Worm (Caenorhabditis elegans) whole organism, L4 larva: Measurements from ENCODE around the gene srt-11.

Experiments
- D1046.2 ChIP-seq: fragments of 200-800 bp; sonication (Bioruptor generic); IDR thresholded peaks from 2 replicates; pipeline ENCODE4 v1.3.6; 2022; ENCODE audit warnings: missing genetic modification characterization, missing compliant biosample characterization
- F10B5.3 ChIP-seq: sonication (generic microtip); optimal IDR thresholded peaks from 2 replicates; lab custom pipeline; 2016; ENCODE audit warnings: mild to moderate bottlenecking, missing genetic modification characterization, missing compliant biosample characterization
- F26F4.8 ChIP-seq: fragments of 200-800 bp; sonication (Bioruptor generic); conservative IDR thresholded peaks from 2 replicates; pipeline ENCODE4 v1.3.6; 2022; ENCODE audit warnings: missing genetic modification characterization, missing compliant biosample characterization
- F49E8.2 ChIP-seq: sonication (generic microtip); optimal IDR thresholded peaks from 2 replicates; lab custom pipeline; 2016; ENCODE audit warnings: missing compliant biosample characterization, mild to moderate bottlenecking, missing genetic modification characterization, borderline replicate concordance
- T20F7.1 ChIP-seq: fragments of 200-800 bp; sonication (Bioruptor generic); optimal IDR thresholded peaks from 2 replicates; lab custom pipeline; 2018; ENCODE audit warnings: mild to moderate bottlenecking, missing genetic modification characterization, missing compliant biosample characterization
- Y48G9A.11 ChIP-seq: fragments of 200-800 bp; sonication (Bioruptor generic); IDR thresholded peaks from 2 replicates; pipeline ENCODE4 v1.3.6; 2022; ENCODE audit warnings: missing genetic modification reagents, missing genetic modification characterization, missing compliant biosample characterization
- Y5F2A.4 ChIP-seq: fragments of 200-800 bp; sonication (Bioruptor generic); optimal IDR thresholded peaks from 2 replicates; lab custom pipeline; 2018; ENCODE audit warnings: mild to moderate bottlenecking, missing genetic modification characterization, missing compliant biosample characterization
- aha-1 ChIP-seq: fragments of 150-350 bp; peaks from one replicate; lab custom pipeline; 2014; ENCODE audit warnings: missing biosample characterization, missing genetic modification characterization
- aly-2 ChIP-seq: sonication (generic microtip); optimal IDR thresholded peaks from 2 replicates; lab custom pipeline; 2018; ENCODE audit warnings: missing biosample characterization, missing genetic modification characterization
- arid-1 ChIP-seq: fragments of 200-800 bp; sonication (Bioruptor generic); conservative IDR thresholded peaks from 2 replicates; pipeline ENCODE4 v1.3.6; 2022; ENCODE audit warnings: missing genetic modification reagents, missing genetic modification characterization, missing compliant biosample characterization
- attf-4 ChIP-seq: sonication (generic microtip); optimal IDR thresholded peaks from 3 replicates; lab custom pipeline; 2017; ENCODE audit warnings: missing biosample characterization, missing genetic modification characterization
- ceh-44 ChIP-seq: fragments of 200-800 bp; sonication (Bioruptor generic); IDR thresholded peaks from 2 replicates; pipeline ENCODE4 v1.3.6; 2022; ENCODE audit warnings: missing genetic modification reagents, missing genetic modification characterization, missing compliant biosample characterization
- ces-1 ChIP-seq: fragments of 150-350 bp; sonication (generic microtip); optimal IDR thresholded peaks from 4 replicates; lab custom pipeline; 2014; ENCODE audit warnings: missing biosample characterization, missing genetic modification reagents, missing genetic modification characterization
- ctbp-1 ChIP-seq: fragments of 200-800 bp; sonication (Bioruptor generic); IDR thresholded peaks from 2 replicates; pipeline ENCODE4 v1.3.6; 2022; ENCODE audit warnings: missing genetic modification reagents, missing genetic modification characterization, missing compliant biosample characterization
- daf-16 ChIP-seq, 3 experiments: sonication (generic microtip); optimal IDR thresholded peaks; 2 replicates each; lab custom pipeline; 2016 to 2017; ENCODE audit warnings: missing genetic modification characterization in 3 of 3, missing genetic modification reagents in 3 of 3, mild to moderate bottlenecking in 2 of 3, missing compliant biosample characterization in 2 of 3, missing biosample characterization in 1 of 3, moderate library complexity in 1 of 3
- dve-1 ChIP-seq: sonication (generic microtip); optimal IDR thresholded peaks from 2 replicates; lab custom pipeline; 2017; ENCODE audit warnings: antibody characterized with exemption, mild to moderate bottlenecking, missing genetic modification characterization, missing compliant biosample characterization; ENCODE audit not compliant: insufficient read depth
- egl-27 ChIP-seq: sonication (generic microtip); optimal IDR thresholded peaks from 3 replicates; lab custom pipeline; 2017; ENCODE audit warnings: missing biosample characterization, missing genetic modification reagents, missing genetic modification characterization
- fos-1 ChIP-seq: fragments of 150-350 bp; optimal IDR thresholded peaks from 2 replicates; lab custom pipeline; 2014; ENCODE audit warnings: missing biosample characterization, missing genetic modification characterization
- hmg-1.1 ChIP-seq: fragments of 200-800 bp; sonication (Bioruptor generic); IDR thresholded peaks from 2 replicates; pipeline ENCODE4 v1.3.6; 2022; ENCODE audit warnings: missing genetic modification reagents, missing genetic modification characterization, missing compliant biosample characterization
- lim-7 ChIP-seq: fragments of 200-800 bp; sonication (Bioruptor generic); IDR thresholded peaks from 2 replicates; pipeline ENCODE4 v1.3.6; 2022; ENCODE audit warnings: missing genetic modification characterization, missing compliant biosample characterization
- lin-1 ChIP-seq: fragments of 200-800 bp; sonication (Bioruptor generic); IDR thresholded peaks from 2 replicates; pipeline ENCODE4 v1.3.6; 2022; ENCODE audit warnings: missing genetic modification reagents, missing genetic modification characterization, missing compliant biosample characterization
- lin-13 ChIP-seq: fragments of 150-350 bp; optimal IDR thresholded peaks from 2 replicates; lab custom pipeline; 2014; ENCODE audit warnings: missing biosample characterization, missing genetic modification reagents, missing genetic modification characterization
- lin-38 ChIP-seq: fragments of 200-800 bp; sonication (Bioruptor generic); IDR thresholded peaks from 2 replicates; pipeline ENCODE4 v1.3.6; 2022; ENCODE audit warnings: missing genetic modification reagents, missing genetic modification characterization, missing compliant biosample characterization
- lsy-2 ChIP-seq, 2 experiments: fragments of 150-350 bp in 1 of 2; sonication (generic microtip) in 1 of 2; optimal IDR thresholded peaks; 2 replicates each; lab custom pipeline; 2014 to 2017; ENCODE audit warnings: missing biosample characterization in 2 of 2, missing genetic modification characterization in 2 of 2
- madf-9 ChIP-seq: fragments of 200-800 bp; sonication (Bioruptor generic); conservative IDR thresholded peaks from 2 replicates; pipeline ENCODE4 v1.3.6; 2022; ENCODE audit warnings: missing genetic modification reagents, missing genetic modification characterization, missing compliant biosample characterization
- mep-1 ChIP-seq: fragments of 150-350 bp; sonication (generic microtip); optimal IDR thresholded peaks from 3 replicates; lab custom pipeline; 2014; ENCODE audit warnings: missing biosample characterization, missing genetic modification characterization
- mxl-2 ChIP-seq: fragments of 200-800 bp; sonication (Bioruptor generic); conservative IDR thresholded peaks from 2 replicates; pipeline ENCODE4 v1.3.6; 2022; ENCODE audit warnings: missing genetic modification reagents, missing genetic modification characterization, missing compliant biosample characterization
- nhr-10 ChIP-seq: fragments of 150-350 bp; optimal IDR thresholded peaks from 2 replicates; lab custom pipeline; 2014; ENCODE audit warnings: missing biosample characterization, missing genetic modification characterization
- nhr-111 ChIP-seq: fragments of 200-800 bp; sonication (Bioruptor generic); optimal IDR thresholded peaks from 2 replicates; lab custom pipeline; 2018; ENCODE audit warnings: mild to moderate bottlenecking, missing genetic modification characterization, missing compliant biosample characterization
- nhr-25 ChIP-seq: sonication (generic microtip); optimal IDR thresholded peaks from 2 replicates; lab custom pipeline; 2017; ENCODE audit warnings: missing genetic modification characterization, mild to moderate bottlenecking, missing compliant biosample characterization, antibody characterized with exemption, moderate library complexity, borderline replicate concordance; ENCODE audit not compliant: insufficient read depth
- nhr-41 ChIP-seq: fragments of 200-800 bp; sonication (Bioruptor generic); IDR thresholded peaks from 2 replicates; pipeline ENCODE4 v1.3.6; 2022; ENCODE audit warnings: missing genetic modification reagents, missing genetic modification characterization, missing compliant biosample characterization
- nhr-77 ChIP-seq: fragments of 150-350 bp; optimal IDR thresholded peaks from 2 replicates; lab custom pipeline; 2014; ENCODE audit warnings: missing biosample characterization, missing genetic modification characterization
- pha-4 ChIP-seq, 2 experiments: fragments of 150-350 bp in 1 of 2; fragments of 200-800 bp in 1 of 2; sonication (Bioruptor generic) in 1 of 2; IDR thresholded peaks in 1 of 2; optimal IDR thresholded peaks in 1 of 2; 2 replicates each; pipeline versions ENCODE4 v1.3.6 to Lab custom; 2014 to 2022; ENCODE audit warnings: missing genetic modification characterization in 2 of 2, missing genetic modification reagents in 2 of 2, missing biosample characterization in 1 of 2, missing compliant biosample characterization in 1 of 2
- rbr-2 ChIP-seq: sonication (generic microtip); optimal IDR thresholded peaks from 2 replicates; lab custom pipeline; 2016; ENCODE audit warnings: missing genotype, missing genetic modification characterization, missing compliant biosample characterization
- sdz-12 ChIP-seq: fragments of 200-800 bp; sonication (Bioruptor generic); optimal IDR thresholded peaks from 2 replicates; lab custom pipeline; 2018; ENCODE audit warnings: mild to moderate bottlenecking, missing genetic modification characterization, missing compliant biosample characterization
- skn-1 ChIP-seq: fragments of 150-350 bp; optimal IDR thresholded peaks from 2 replicates; lab custom pipeline; 2014; ENCODE audit warnings: missing biosample characterization, missing genetic modification characterization
- spr-1 ChIP-seq: sonication (generic microtip); optimal IDR thresholded peaks from 2 replicates; lab custom pipeline; 2016; ENCODE audit warnings: mild to moderate bottlenecking, missing genetic modification characterization, missing compliant biosample characterization
- spr-3 ChIP-seq: fragments of 200-800 bp; sonication (Bioruptor generic); optimal IDR thresholded peaks from 2 replicates; lab custom pipeline; 2018; ENCODE audit warnings: mild to moderate bottlenecking, missing genetic modification characterization, missing compliant biosample characterization
- tag-97 ChIP-seq: fragments of 200-800 bp; sonication (Bioruptor generic); IDR thresholded peaks from 2 replicates; pipeline ENCODE4 v1.3.6; 2022; ENCODE audit warnings: missing genetic modification characterization, missing compliant biosample characterization
- unc-130 ChIP-seq: sonication (generic microtip); optimal IDR thresholded peaks from 2 replicates; lab custom pipeline; 2016; ENCODE audit warnings: missing genetic modification reagents, missing genetic modification characterization, missing compliant biosample characterization
- zfp-3 ChIP-seq: fragments of 200-800 bp; sonication (Bioruptor generic); conservative IDR thresholded peaks from 2 replicates; pipeline ENCODE4 v1.3.6; 2022; ENCODE audit warnings: missing genetic modification reagents, missing genetic modification characterization, missing compliant biosample characterization
- zip-2 ChIP-seq: fragments of 150-350 bp; optimal IDR thresholded peaks from 2 replicates; lab custom pipeline; 2014; ENCODE audit warnings: missing biosample characterization, missing genetic modification characterization
- ztf-11 ChIP-seq: fragments of 150-350 bp; optimal IDR thresholded peaks from 2 replicates; lab custom pipeline; 2014; ENCODE audit warnings: missing biosample characterization, missing genetic modification characterization
- ztf-7 ChIP-seq: fragments of 150-350 bp; optimal IDR thresholded peaks from 2 replicates; lab custom pipeline; 2014; ENCODE audit warnings: missing biosample characterization, missing genetic modification characterization

Gene srt-11

ce11 chrII:14785906-14786305 lies 19.9 kb upstream of the srt-11 start, which contains the start of gene Y54E2A.9:
Y54E2A.9 (minus strand) TSS chrII:14786006.
- no peak for TF ChIP-seq fos-1 (tag; lab: Kevin White, UChicago)
- no peak for TF ChIP-seq arid-1 (GFP tag; lab: Robert Waterston, UW)
- TF ChIP-seq rbr-2 (tag; lab: Kevin White, UChicago) = no peak
- no peak for TF ChIP-seq nhr-111 (GFP tag; lab: Kevin White, UChicago)
- no peak for TF ChIP-seq mep-1 (tag; lab: Kevin White, UChicago)
- no peak for TF ChIP-seq spr-3
- TF ChIP-seq ztf-11 (tag; lab: Kevin White, UChicago) = no peak

- TF ChIP-seq dve-1 (tag; lab: Kevin White, UChicago) (peak; percentile 4), lsy-2 (tag; optimal IDR thresholded peaks at IDR 0.05; lab: Kevin White, UChicago) (no peak), lin-38 (GFP tag; lab: Robert Waterston, UW) (no peak)
- TF ChIP-seq, all 104 proteins: peak for 1
These were observed 15.0 kb upstream of the srt-11 start, which contains the start of gene Y54E2A.10 for ce11 chrII:14790751-14791150. Y54E2A.10 (plus strand) TSS chrII:14791051.

ce11 chrII:14792470-14792869 lies 13.3 kb upstream of the srt-11 start:
- TF ChIP-seq F26F4.8 (no peak), nhr-41 (GFP tag; lab: Robert Waterston, UW) (no peak), lim-7 (GFP tag; lab: Robert Waterston, UW) (no peak), F10B5.3 (tag; lab: Kevin White, UChicago) (no peak), ceh-44 (GFP tag; lab: Robert Waterston, UW) (no peak), ztf-7 (tag; lab: Kevin White, UChicago) (no peak), zip-2 (tag; lab: Kevin White, UChicago) (no peak), daf-16 (GFP tag; optimal IDR thresholded peaks at IDR 0.05; lab: Kevin White, UChicago) (no peak), daf-16 (tag; optimal IDR thresholded peaks at IDR 0.05; lab: Kevin White, UChicago) (no peak), aly-2 (tag; lab: Kevin White, UChicago) (no peak), hmg-1.1 (GFP tag; lab: Robert Waterston, UW) (no peak), spr-1 (tag; lab: Kevin White, UChicago) (no peak), nhr-10 (tag; lab: Kevin White, UChicago) (no peak), D1046.2 (no peak), mep-1 (tag; lab: Kevin White, UChicago) (no peak)
- TF ChIP-seq, all 104 proteins: peak for 0

ce11 chrII:14794935-14795454 lies 10.8 kb upstream of the srt-11 start, which contains the start of gene eif-3.B:
eif-3.B (plus strand) TSS chrII:14795404.
- TF ChIP-seq Y48G9A.11 (GFP tag; lab: Robert Waterston, UW) (peak; percentile 93), hmg-1.1 (GFP tag; lab: Robert Waterston, UW) (peak; percentile 77), madf-9 (GFP tag; lab: Robert Waterston, UW) (peak; percentile 66; the same call in 1 of the 2 replicates), F49E8.2 (tag; lab: Kevin White, UChicago) (peak; percentile 20), ces-1 (GFP tag; lab: Kevin White, UChicago) (peak; percentile 43), tag-97 (GFP tag; lab: Robert Waterston, UW) (no peak), aha-1 (tag; lab: Kevin White, UChicago) (peak; percentile 6), unc-130 (peak; percentile 95), lin-1 (0 out of 2 replicates have a peak, but pooled peaks have one; percentile 26), pha-4 (GFP tag; IDR thresholded peaks at IDR 0.05; lab: Robert Waterston, UW) (peak; percentile 59; the same call in 1 of the 2 replicates), pha-4 (tag; optimal IDR thresholded peaks at IDR 0.05; lab: Kevin White, UChicago) (peak; percentile 69), lin-13 (GFP tag; lab: Kevin White, UChicago) (peak; percentile 82), sdz-12 (GFP tag; lab: Kevin White, UChicago) (peak; percentile 14), attf-4 (tag; lab: Kevin White, UChicago) (no peak), Y5F2A.4 (no peak), nhr-77 (peak; percentile 95), T20F7.1 (GFP tag; lab: Kevin White, UChicago) (peak; percentile 98), mxl-2 (GFP tag; lab: Robert Waterston, UW) (no peak), ctbp-1 (GFP tag; lab: Robert Waterston, UW) (peak; percentile 75), nhr-25 (tag; lab: Kevin White, UChicago) (peak; percentile 58), aly-2 (tag; lab: Kevin White, UChicago) (no peak), egl-27 (tag; lab: Kevin White, UChicago) (no peak), zfp-3 (GFP tag; lab: Robert Waterston, UW) (no peak), skn-1 (no peak)
